Worm (Caenorhabditis elegans): Measurements from ENCODE around the gene lin-23.

lin-23 gene

DNA sequence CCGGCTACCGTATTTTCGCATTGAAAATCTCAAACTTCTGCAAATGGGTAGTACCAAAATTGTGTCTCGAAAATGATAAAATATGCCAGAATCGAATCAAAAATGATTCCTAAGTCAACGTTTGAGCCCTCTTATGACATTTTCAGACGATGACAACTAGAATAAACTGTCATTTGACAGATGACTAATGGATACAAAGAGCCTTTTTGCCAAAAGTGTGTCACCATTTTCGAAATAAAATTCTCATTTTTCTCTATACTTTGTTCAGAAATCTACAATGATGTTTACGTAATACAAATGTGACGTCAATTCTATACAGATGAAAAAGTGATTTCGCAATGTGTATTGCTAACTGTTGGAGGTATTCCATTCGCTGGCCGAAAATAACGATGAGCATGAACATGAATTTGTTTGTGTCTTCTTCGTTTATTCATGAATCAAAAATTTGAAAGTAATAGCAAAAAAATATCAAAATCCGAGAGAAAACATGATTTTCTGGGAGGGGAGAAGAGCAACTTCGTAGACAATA, 24.5 kb upstream of the lin-23 start (continued):
- peak; percentile 63 for TF ChIP-seq athp-1 (tag; optimal IDR thresholded peaks at IDR 0.05)
- peak; percentile 64 for TF ChIP-seq attf-5 (GFP tag; optimal IDR thresholded peaks at IDR 0.05)
- TF ChIP-seq rcor-1 (GFP tag; IDR thresholded peaks at IDR 0.05), result peak; percentile 43; the same call in 1 of the 2 replicates
- TF ChIP-seq nfya-1 (tag; optimal IDR thresholded peaks at IDR 0.05; ENCODE audit: borderline replicate concordance, insufficient read depth), result no peak
- peak; percentile 58 for TF ChIP-seq K12H6.12 (tag; optimal IDR thresholded peaks at IDR 0.05)
- peak; percentile 80 for TF ChIP-seq gei-17 (GFP tag; optimal IDR thresholded peaks at IDR 0.05)
- TF ChIP-seq F55B11.4 (tag; optimal IDR thresholded peaks at IDR 0.05; ENCODE audit: borderline replicate concordance, insufficient read depth), result no peak
- no peak for TF ChIP-seq hsf-1 (GFP tag; IDR thresholded peaks at IDR 0.05)
- TF ChIP-seq cebp-2 (GFP tag; IDR thresholded peaks at IDR 0.05), result 0 out of 2 replicates have a peak, but pooled peaks have one; percentile 65
- no peak for TF ChIP-seq snpc-1.3 (tag; optimal IDR thresholded peaks at IDR 0.05; ENCODE audit: insufficient read depth)
- TF ChIP-seq Y67H2A.10 (GFP tag; conservative IDR thresholded peaks at IDR 0.05), result no peak
- peak; percentile 73; the same call in 1 of the 2 replicates for TF ChIP-seq pbrm-1 (GFP tag; IDR thresholded peaks at IDR 0.05)
- TF ChIP-seq mes-4 (tag; optimal IDR thresholded peaks at IDR 0.05), result no peak
- no peak for TF ChIP-seq nhr-179 (tag; optimal IDR thresholded peaks at IDR 0.05)
- TF ChIP-seq snpc-4 (GFP tag; optimal IDR thresholded peaks at IDR 0.05), result no peak
- peak in 2 of 4 experiments; percentile 10 to 50 for TF ChIP-seq snpc-4 (tag; optimal IDR thresholded peaks at IDR 0.05)
- peak; percentile 71 for TF ChIP-seq B0035.1 (tag; optimal IDR thresholded peaks at IDR 0.05)
- peak; percentile 30 for TF ChIP-seq ceh-100 (GFP tag; IDR thresholded peaks at IDR 0.05)
- TF ChIP-seq bed-1 (GFP tag; IDR thresholded peaks at IDR 0.05), result 0 out of 2 replicates have a peak, but pooled peaks have one; percentile 40
- TF ChIP-seq madf-10 (tag; optimal IDR thresholded peaks at IDR 0.05), result peak; percentile 68
- TF ChIP-seq C17E4.6 (GFP tag; IDR thresholded peaks at IDR 0.05), result no peak
- TF ChIP-seq dox-1 (GFP tag; IDR thresholded peaks at IDR 0.05), result peak; percentile 68
- peak; percentile 3 for TF ChIP-seq him-1 (tag; optimal IDR thresholded peaks at IDR 0.05)
- peak; percentile 94 for TF ChIP-seq B0336.3 (GFP tag; IDR thresholded peaks at IDR 0.05)
- no peak for TF ChIP-seq dpl-1 (GFP tag; optimal IDR thresholded peaks at IDR 0.05)
- TF ChIP-seq ceh-27 (GFP tag; optimal IDR thresholded peaks at IDR 0.05), result peak; percentile 22
- TF ChIP-seq madf-8 (GFP tag; conservative IDR thresholded peaks at IDR 0.05), result no peak
- no peak for TF ChIP-seq die-1 (tag; optimal IDR thresholded peaks at IDR 0.05)
- TF ChIP-seq ceh-91 (GFP tag; IDR thresholded peaks at IDR 0.05), result no peak
- 0 out of 2 replicates have a peak, but pooled peaks have one; percentile 44 for TF ChIP-seq lag-1 (GFP tag; IDR thresholded peaks at IDR 0.05)
- peak; percentile 66 for TF ChIP-seq ztf-3 (GFP tag; optimal IDR thresholded peaks at IDR 0.05)
- peak; percentile 81; the same call in 1 of the 2 replicates for TF ChIP-seq nfya-2 (GFP tag; IDR thresholded peaks at IDR 0.05)
- peak; percentile 96 for TF ChIP-seq ama-1 (optimal IDR thresholded peaks at IDR 0.05)
- peak in 1 of 2 experiments; percentile 49 for TF ChIP-seq ama-1 (GFP tag; optimal IDR thresholded peaks at IDR 0.05)
- TF ChIP-seq repo-1 (tag; optimal IDR thresholded peaks at IDR 0.05), result peak; percentile 97
- TF ChIP-seq lin-35 (GFP tag; optimal IDR thresholded peaks at IDR 0.05), result peak in 1 of 3 experiments; percentile 60
- no peak for TF ChIP-seq mxl-1 (tag; optimal IDR thresholded peaks at IDR 0.05)
- TF ChIP-seq lin-26 (GFP tag; IDR thresholded peaks at IDR 0.05), result peak; percentile 62; the same call in 1 of the 2 replicates
- peak; percentile 83 for TF ChIP-seq lin-40 (tag; optimal IDR thresholded peaks at IDR 0.05)
- no peak for TF ChIP-seq sptf-2 (GFP tag; optimal IDR thresholded peaks at IDR 0.05)
- peak in 1 of 2 experiments; percentile 10 for TF ChIP-seq let-607 (tag; optimal IDR thresholded peaks at IDR 0.05)
- peak; percentile 63 for TF ChIP-seq tbp1 (GFP tag; optimal IDR thresholded peaks at IDR 0.05)
- TF ChIP-seq nhr-27 (tag; optimal IDR thresholded peaks at IDR 0.05), result no peak
- TF ChIP-seq akir-1 (GFP tag; optimal IDR thresholded peaks at IDR 0.05), result peak; percentile 52
- TF ChIP-seq fkh-3 (tag; optimal IDR thresholded peaks at IDR 0.05), result peak; percentile 87
- peak; percentile 57; the same call in 1 of the 2 replicates for TF ChIP-seq mcd-1 (GFP tag; IDR thresholded peaks at IDR 0.05)
- 0 out of 2 replicates have a peak, but pooled peaks have one; percentile 38 for TF ChIP-seq madf-3 (GFP tag; IDR thresholded peaks at IDR 0.05)
- no peak for TF ChIP-seq aptf-3 (GFP tag; IDR thresholded peaks at IDR 0.05)

Data from whole organism, young adult.